Worm (Caenorhabditis elegans) whole organism, L3 larva: Measurements from ENCODE around the gene Y94H6A.2.
A peak's percentile ranks its signal among the peaks of the same experiment; 100 is the strongest.
"Not testable (repeated sequence)": the region's sequence is repeated elsewhere in the genome, so short reads cannot be mapped to it uniquely, and the experiment has no call there.

ENCODE experiments used
- elt-1 ChIP-seq: fragments of 150-350 bp; optimal IDR thresholded peaks from 2 replicates; lab custom pipeline; 2014; ENCODE audit warnings: missing biosample characterization, missing genetic modification characterization
- elt-2 ChIP-seq: sonication (generic microtip); optimal IDR thresholded peaks from 2 replicates; lab custom pipeline; 2016; ENCODE audit warnings: missing genetic modification reagents, mild to moderate bottlenecking, missing genetic modification characterization, missing compliant biosample characterization
- elt-3 ChIP-seq, 3 experiments: fragments of 150-350 bp in 1 of 3; sonication (generic microtip) in 2 of 3; optimal IDR thresholded peaks; 2 replicates in 2 of 3; 4 replicates in 1 of 3; lab custom pipeline; 2014 to 2017; ENCODE audit warnings: missing biosample characterization in 3 of 3, missing genetic modification characterization in 3 of 3
- hmg-11 ChIP-seq: sonication (generic microtip); optimal IDR thresholded peaks from 2 replicates; lab custom pipeline; 2016; ENCODE audit warnings: missing genetic modification characterization, missing compliant biosample characterization
- jun-1 ChIP-seq: fragments of 150-350 bp; optimal IDR thresholded peaks from 2 replicates; lab custom pipeline; 2014; ENCODE audit warnings: missing biosample characterization, missing genetic modification reagents, missing genetic modification characterization
- lin-39 ChIP-seq: fragments of 150-350 bp; optimal IDR thresholded peaks from 2 replicates; lab custom pipeline; 2018; ENCODE audit warnings: missing biosample characterization, missing genetic modification reagents, missing genetic modification characterization
- nfya-1 ChIP-seq: sonication (generic microtip); optimal IDR thresholded peaks from 2 replicates; lab custom pipeline; 2017; ENCODE audit warnings: missing genetic modification characterization, mild to moderate bottlenecking, missing compliant biosample characterization, antibody characterized with exemption, moderate library complexity; ENCODE audit not compliant: insufficient read depth
- nhr-43 ChIP-seq: sonication (generic microtip); optimal IDR thresholded peaks from 2 replicates; lab custom pipeline; 2016; ENCODE audit warnings: mild to moderate bottlenecking, missing genetic modification characterization, missing compliant biosample characterization; ENCODE audit not compliant: poor library complexity, severe bottlenecking
- pha-4 ChIP-seq: fragments of 150-350 bp; optimal IDR thresholded peaks from 2 replicates; lab custom pipeline; 2014; ENCODE audit warnings: missing biosample characterization, missing genetic modification reagents, missing genetic modification characterization
- snpc-4 ChIP-seq: fragments of 150-350 bp; optimal IDR thresholded peaks from 2 replicates; lab custom pipeline; 2014; ENCODE audit warnings: missing biosample characterization, missing genetic modification characterization
- unc-39 ChIP-seq: sonication (generic microtip); optimal IDR thresholded peaks from 4 replicates; lab custom pipeline; 2017; ENCODE audit warnings: missing biosample characterization, missing genetic modification characterization
- unc-62 ChIP-seq: fragments of 150-350 bp; sonication (generic microtip); optimal IDR thresholded peaks from 4 replicates; lab custom pipeline; 2014; ENCODE audit warnings: missing biosample characterization, missing genetic modification reagents, missing genetic modification characterization

Y94H6A.2 gene

DNA sequence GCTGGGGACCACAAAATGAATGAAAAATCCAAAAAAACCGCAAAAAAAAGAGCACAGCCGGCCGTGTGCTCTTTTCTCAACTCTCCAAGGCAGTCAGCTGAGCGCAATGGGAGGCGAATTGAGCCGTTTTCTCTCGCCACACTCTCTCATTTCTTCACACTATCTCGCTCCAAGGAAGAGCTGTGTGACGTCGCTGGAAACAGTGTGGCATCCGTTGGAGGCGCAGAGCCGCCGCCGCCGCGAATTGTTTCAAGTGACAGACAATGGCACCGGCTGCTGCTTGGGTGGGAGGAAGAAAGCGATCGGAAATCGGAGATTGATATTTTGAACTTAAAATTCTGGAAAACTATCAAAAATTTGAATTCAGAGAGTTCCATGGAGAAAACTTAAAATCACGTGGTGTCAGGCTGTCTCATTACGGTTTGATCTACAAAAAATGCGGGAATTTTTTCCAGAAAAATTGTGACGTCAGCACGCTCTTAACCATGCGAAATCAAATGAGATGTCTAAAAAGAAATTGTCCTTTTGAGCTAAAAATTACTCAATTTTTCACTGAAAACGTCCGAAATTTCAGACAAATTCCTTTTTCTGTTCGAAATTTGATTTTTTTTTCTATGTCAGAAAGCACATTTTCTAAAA, 46.0 kb downstream of the Y94H6A.2 start:
- TF ChIP-seq hmg-11 (tag; lab: Kevin White, UChicago) (peak; percentile 48), elt-1 (no peak), pha-4 (tag; lab: Kevin White, UChicago) (peak; percentile 46), nhr-43 (tag; lab: Kevin White, UChicago) (no peak), lin-39 (tag; lab: Kevin White, UChicago) (peak; percentile 78), nfya-1 (tag; lab: Kevin White, UChicago) (peak; percentile 57), snpc-4 (peak; percentile 22)

DNA sequence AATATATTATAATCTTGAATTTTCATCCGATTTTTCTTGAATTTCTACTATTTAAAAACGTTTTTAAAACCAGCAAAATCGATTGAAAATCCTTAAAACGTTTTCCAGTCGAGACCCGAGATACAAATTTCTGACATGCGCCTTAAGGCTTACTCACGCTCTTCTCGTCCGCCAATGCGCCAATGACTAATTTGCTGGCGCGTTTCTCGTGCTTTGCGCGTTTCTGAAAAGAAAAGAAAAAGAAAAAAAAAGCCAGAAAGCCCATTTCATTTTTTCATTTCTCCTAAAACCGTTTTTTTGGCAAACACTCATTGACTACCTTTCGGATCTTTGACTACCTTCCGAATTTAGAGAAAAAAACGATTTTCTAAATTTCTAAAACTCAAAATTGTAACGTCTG, 46.6 kb downstream of the Y94H6A.2 start:
- TF ChIP-seq unc-62 (GFP tag; lab: Kevin White, UChicago) (no peak), elt-2 (tag; lab: Kevin White, UChicago) (no peak)

DNA sequence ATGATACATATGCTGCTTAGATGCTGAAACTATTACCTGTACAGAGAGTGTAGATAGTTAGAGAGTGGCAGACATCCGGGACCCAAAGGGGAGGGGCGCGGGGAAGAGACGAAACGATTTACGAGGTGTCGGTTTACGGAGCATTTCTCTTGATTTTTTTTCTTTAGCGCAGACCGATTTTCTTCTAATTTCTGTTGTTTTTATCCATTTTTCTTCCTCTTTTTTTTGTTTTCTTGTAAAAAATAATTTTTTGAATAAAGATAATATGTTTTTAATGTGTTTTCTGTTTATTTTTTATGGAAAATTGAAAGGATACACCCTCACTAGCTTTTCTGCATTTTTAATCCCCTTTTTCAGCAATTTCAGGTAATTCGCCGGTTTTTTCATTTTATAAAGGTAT, 47.7 kb downstream of the Y94H6A.2 start, which contains the start of gene Y54G2A.72:
Y54G2A.72 (plus strand) TSS at position 301 of the 400 bp plus-strand sequence.
- not testable (repeated sequence) for TF ChIP-seq jun-1 (tag; lab: Kevin White, UChicago); unc-39 (tag; lab: Kevin White, UChicago); elt-3 (tag; optimal IDR thresholded peaks at IDR 0.05; lab: Kevin White, UChicago)
- TF ChIP-seq, all 47 proteins: peak for 0; not testable (repeated sequence) for 47
